Fruit fly (Drosophila melanogaster) whole organism, embryonic: Measurements from ENCODE around the gene Lon.

Experiments used
- Bdp1 ChIP-seq: fragments of 200-800 bp; sonication (Bioruptor generic); optimal IDR thresholded peaks from 3 replicates; lab custom pipeline; 2016; ENCODE audit warnings: missing biosample characterization, missing genetic modification characterization
- CG10267 ChIP-seq: fragments of 200-800 bp; sonication (Bioruptor generic); optimal IDR thresholded peaks from 2 replicates; lab custom pipeline; 2018; ENCODE audit warnings: missing biosample characterization, mild to moderate bottlenecking, missing genetic modification characterization, moderate library complexity
- CG12155 ChIP-seq: fragments of 200-800 bp; sonication (Bioruptor generic); optimal IDR thresholded peaks from 3 replicates; lab custom pipeline; 2016; ENCODE audit warnings: missing biosample characterization, missing genetic modification characterization
- CG12659 ChIP-seq: fragments of 200-800 bp; sonication (Bioruptor generic); optimal IDR thresholded peaks from 3 replicates; lab custom pipeline; 2017; ENCODE audit warnings: mild to moderate bottlenecking, missing biosample characterization, missing genetic modification reagents, missing genetic modification characterization
- CG12769 ChIP-seq: fragments of 200-800 bp; sonication (Bioruptor generic); optimal IDR thresholded peaks from 2 replicates; lab custom pipeline; 2019; ENCODE audit warnings: missing biosample characterization, mild to moderate bottlenecking, missing genetic modification characterization, moderate library complexity
- CG12942 ChIP-seq: fragments of 200-800 bp; sonication (Bioruptor generic); optimal IDR thresholded peaks from 3 replicates; lab custom pipeline; 2016; ENCODE audit warnings: missing biosample characterization, missing genetic modification characterization
- CG13624 ChIP-seq: fragments of 200-800 bp; sonication (Bioruptor generic); optimal IDR thresholded peaks from 2 replicates; lab custom pipeline; 2016; ENCODE audit warnings: missing biosample characterization, missing genetic modification characterization
- CG15479 ChIP-seq: fragments of 200-800 bp; sonication (Bioruptor generic); optimal IDR thresholded peaks from 3 replicates; lab custom pipeline; 2019; ENCODE audit warnings: missing biosample characterization, mild to moderate bottlenecking, missing genetic modification characterization, moderate library complexity
- CG17359 ChIP-seq: fragments of 200-800 bp; sonication (Bioruptor generic); optimal IDR thresholded peaks from 3 replicates; lab custom pipeline; 2018; ENCODE audit warnings: missing biosample characterization, mild to moderate bottlenecking, missing genetic modification characterization, moderate library complexity
- CG2875 ChIP-seq: fragments of 200-800 bp; sonication (Bioruptor generic); optimal IDR thresholded peaks from 2 replicates; lab custom pipeline; 2017; ENCODE audit warnings: missing biosample characterization, mild to moderate bottlenecking, missing genetic modification characterization, missing genetic modification reagents
- CG30020 ChIP-seq: fragments of 200-800 bp; optimal IDR thresholded peaks from 2 replicates; lab custom pipeline; 2019; ENCODE audit warnings: missing biosample characterization, mild to moderate bottlenecking, missing genetic modification characterization, moderate library complexity
- CG30403 ChIP-seq: fragments of 200-800 bp; sonication (Bioruptor generic); optimal IDR thresholded peaks from 3 replicates; lab custom pipeline; 2016; ENCODE audit warnings: missing biosample characterization, missing genetic modification characterization
- CG32532 ChIP-seq: fragments of 200-800 bp; sonication (Bioruptor generic); IDR thresholded peaks from 2 replicates; pipeline ENCODE4 v1.3.6; 2022; ENCODE audit warnings: missing biosample characterization, missing genetic modification characterization
- CG33213 ChIP-seq: fragments of 200-800 bp; sonication (Bioruptor generic); optimal IDR thresholded peaks from 3 replicates; lab custom pipeline; 2016; ENCODE audit warnings: missing biosample characterization, missing genetic modification characterization
- CG34224 ChIP-seq: fragments of 200-800 bp; sonication (Bioruptor generic); IDR thresholded peaks from 3 replicates; pipeline ENCODE4 v1.3.6; 2022; ENCODE audit warnings: missing biosample characterization, missing genetic modification characterization; ENCODE audit not compliant: partially characterized antibody
- CG34422 ChIP-seq: fragments of 200-800 bp; sonication (Bioruptor generic); IDR thresholded peaks from 3 replicates; pipeline ENCODE4 v1.3.6; 2022; ENCODE audit warnings: missing biosample characterization, missing genetic modification characterization
- CG6854 ChIP-seq: fragments of 200-800 bp; sonication (Bioruptor generic); optimal IDR thresholded peaks from 3 replicates; lab custom pipeline; 2017; ENCODE audit warnings: missing biosample characterization, mild to moderate bottlenecking, missing genetic modification characterization
- CG7372 ChIP-seq: fragments of 200-800 bp; sonication (Bioruptor generic); IDR thresholded peaks from 2 replicates; pipeline ENCODE4 v1.3.6; 2022; ENCODE audit warnings: missing biosample characterization, missing genetic modification characterization
- CG7556 ChIP-seq: fragments of 200-800 bp; sonication (Bioruptor generic); optimal IDR thresholded peaks from 2 replicates; lab custom pipeline; 2017; ENCODE audit warnings: missing biosample characterization, mild to moderate bottlenecking, missing genetic modification characterization
- CG8924 ChIP-seq: fragments of 200-800 bp; optimal IDR thresholded peaks from 3 replicates; lab custom pipeline; 2019; ENCODE audit warnings: missing biosample characterization, mild to moderate bottlenecking, missing genetic modification characterization, moderate library complexity
- CG9932 ChIP-seq: fragments of 200-800 bp; sonication (Bioruptor generic); IDR thresholded peaks from 2 replicates; pipeline ENCODE4 v1.3.6; 2022; ENCODE audit warnings: missing biosample characterization, missing genetic modification characterization
- CoRest ChIP-seq: fragments of 200-800 bp; sonication (Bioruptor generic); optimal IDR thresholded peaks from 3 replicates; lab custom pipeline; 2018; ENCODE audit warnings: missing biosample characterization, mild to moderate bottlenecking, missing genetic modification characterization, moderate library complexity
- D ChIP-seq, 2 experiments: fragments of 200-800 bp in 1 of 2; fragments of >200 bp in 1 of 2; sonication (Bioruptor generic) in 1 of 2; optimal IDR thresholded peaks; 2 replicates in 1 of 2; 3 replicates in 1 of 2; lab custom pipeline; 2017; ENCODE audit warnings: mild to moderate bottlenecking in 1 of 2, missing biosample characterization in 1 of 2, missing genetic modification characterization in 1 of 2, missing genetic modification reagents in 1 of 2
- Dref ChIP-seq: fragments of 200-800 bp; sonication (Bioruptor generic); IDR thresholded peaks from 2 replicates; pipeline ENCODE4 v1.3.6; 2022; ENCODE audit warnings: missing biosample characterization, missing genetic modification characterization
- ERR ChIP-seq: fragments of 200-800 bp; sonication (Bioruptor generic); optimal IDR thresholded peaks from 2 replicates; lab custom pipeline; 2016; ENCODE audit warnings: missing biosample characterization, missing genetic modification characterization
- Elba2 ChIP-seq: fragments of 200-800 bp; sonication (Bioruptor generic); optimal IDR thresholded peaks from 3 replicates; lab custom pipeline; 2016; ENCODE audit warnings: missing biosample characterization, missing genetic modification characterization
- HHEX ChIP-seq: fragments of 200-800 bp; sonication (Bioruptor generic); optimal IDR thresholded peaks from 3 replicates; lab custom pipeline; 2017; ENCODE audit warnings: missing biosample characterization, mild to moderate bottlenecking, missing genetic modification characterization, missing genetic modification reagents
- Opbp ChIP-seq: fragments of 200-800 bp; sonication (Bioruptor generic); IDR thresholded peaks from 3 replicates; pipeline ENCODE4 v1.3.6; 2022; ENCODE audit warnings: missing biosample characterization, missing genetic modification characterization; ENCODE audit not compliant: partially characterized antibody
- Sin3A ChIP-seq: fragments of >200 bp; optimal IDR thresholded peaks from 2 replicates; lab custom pipeline; 2018
- Stat92E ChIP-seq, 3 experiments: fragments of >200 bp in 2 of 3; fragments of 200-800 bp in 1 of 3; sonication (Bioruptor generic) in 1 of 3; optimal IDR thresholded peaks; 2 replicates each; lab custom pipeline; 2017 to 2019; ENCODE audit warnings: missing biosample characterization in 3 of 3, missing genetic modification characterization in 3 of 3, mild to moderate bottlenecking in 1 of 3, moderate library complexity in 1 of 3
- TFAM ChIP-seq: fragments of 200-800 bp; sonication (Bioruptor generic); optimal IDR thresholded peaks from 2 replicates; lab custom pipeline; 2017; ENCODE audit warnings: missing biosample characterization, missing genetic modification characterization, inconsistent platforms
- amos ChIP-seq: fragments of 200-800 bp; sonication (Bioruptor generic); IDR thresholded peaks from 2 replicates; pipeline ENCODE4 v1.3.6; 2022; ENCODE audit warnings: missing biosample characterization, missing genetic modification characterization; ENCODE audit not compliant: partially characterized antibody
- az2 ChIP-seq: fragments of 200-800 bp; sonication (Bioruptor generic); optimal IDR thresholded peaks from 3 replicates; lab custom pipeline; 2016; ENCODE audit warnings: missing biosample characterization, missing genetic modification characterization
- chn ChIP-seq: fragments of 200-800 bp; sonication (Bioruptor generic); optimal IDR thresholded peaks from 2 replicates; lab custom pipeline; 2016; ENCODE audit warnings: missing biosample characterization, missing genetic modification characterization
- crp ChIP-seq, 2 experiments: fragments of 200-800 bp; sonication (Bioruptor generic); optimal IDR thresholded peaks; 2 replicates in 1 of 2; 3 replicates in 1 of 2; lab custom pipeline; 2017; ENCODE audit warnings: missing biosample characterization in 2 of 2, missing genetic modification characterization in 2 of 2, mild to moderate bottlenecking in 1 of 2, moderate library complexity in 1 of 2
- fd3F ChIP-seq: fragments of 200-800 bp; sonication (Bioruptor generic); optimal IDR thresholded peaks from 2 replicates; lab custom pipeline; 2018; ENCODE audit warnings: missing biosample characterization, mild to moderate bottlenecking, missing genetic modification characterization, moderate library complexity
- fu2 ChIP-seq: fragments of 200-800 bp; sonication (Bioruptor generic); optimal IDR thresholded peaks from 2 replicates; lab custom pipeline; 2016; ENCODE audit warnings: missing biosample characterization, missing genetic modification characterization
- gem ChIP-seq: fragments of 200-800 bp; sonication (Bioruptor generic); optimal IDR thresholded peaks from 2 replicates; lab custom pipeline; 2019; ENCODE audit warnings: missing biosample characterization, mild to moderate bottlenecking, missing genetic modification characterization, moderate library complexity
- gfzf ChIP-seq: fragments of 200-800 bp; sonication (Bioruptor generic); optimal IDR thresholded peaks from 2 replicates; lab custom pipeline; 2016; ENCODE audit warnings: missing biosample characterization, mild to moderate bottlenecking, missing genetic modification characterization, moderate library complexity
- kni ChIP-seq: fragments of 200-800 bp; sonication (Bioruptor generic); optimal IDR thresholded peaks from 3 replicates; lab custom pipeline; 2017; ENCODE audit warnings: mild to moderate bottlenecking, missing biosample characterization, missing genetic modification reagents, missing genetic modification characterization
- phol ChIP-seq: fragments of 200-800 bp; sonication (Bioruptor generic); optimal IDR thresholded peaks from 3 replicates; lab custom pipeline; 2018; ENCODE audit warnings: missing biosample characterization, mild to moderate bottlenecking, missing genetic modification characterization, moderate library complexity
- prd ChIP-seq, 3 experiments: fragments of >200 bp in 2 of 3; fragments of 200-800 bp in 1 of 3; sonication (Bioruptor generic) in 1 of 3; optimal IDR thresholded peaks in 2 of 3; IDR thresholded peaks in 1 of 3; 2 replicates in 2 of 3; 3 replicates in 1 of 3; pipeline versions ENCODE4 v1.3.6 to Lab custom; 2017 to 2022; ENCODE audit warnings: missing biosample characterization in 1 of 3, missing genetic modification characterization in 1 of 3
- run ChIP-seq: fragments of 200-800 bp; sonication (Bioruptor generic); optimal IDR thresholded peaks from 3 replicates; lab custom pipeline; 2018; ENCODE audit warnings: missing biosample characterization, mild to moderate bottlenecking, missing genetic modification characterization
- sr ChIP-seq: fragments of 200-800 bp; sonication (Bioruptor generic); IDR thresholded peaks from 3 replicates; pipeline ENCODE4 v1.3.6; 2022; ENCODE audit warnings: missing biosample characterization, missing genetic modification characterization
- vfl ChIP-seq: fragments of 200-800 bp; sonication (Bioruptor generic); optimal IDR thresholded peaks from 2 replicates; lab custom pipeline; 2016; ENCODE audit warnings: missing biosample characterization, missing genetic modification characterization
- zfh2 ChIP-seq: fragments of 200-800 bp; sonication (Bioruptor generic); optimal IDR thresholded peaks from 2 replicates; lab custom pipeline; 2016; ENCODE audit warnings: missing biosample characterization, missing genetic modification characterization

Lon gene

dm6 chr3L:19618072-19618958 lies 6.3 kb upstream of the Lon start, which contains the start of gene asf1 (continued):
- TF ChIP-seq CG8924 (tag; lab: Kevin White, UChicago) (peak; percentile 13), CG10267 (tag; lab: Kevin White, UChicago) (peak; percentile 66), Stat92E (GFP tag; optimal IDR thresholded peaks at IDR 0.05; lab: Kevin White, UChicago) (peak in 1 of 3 experiments; percentile 20), CG12769 (tag; lab: Kevin White, UChicago) (no peak), CG17359 (tag; lab: Kevin White, UChicago) (no peak), CG30403 (GFP tag; lab: Kevin White, UChicago) (peak; percentile 19), CG32532 (GFP tag; lab: Robert Waterston, UW) (0 out of 2 replicates have a peak, but pooled peaks have one; percentile 17), gem (tag; lab: Kevin White, UChicago) (no peak), CG12942 (peak; percentile 21), zfh2 (GFP tag; lab: Kevin White, UChicago) (peak; percentile 43), CG34224 (GFP tag; lab: Robert Waterston, UW) (peak; percentile 72), fu2 (GFP tag; lab: Kevin White, UChicago) (no peak), amos (GFP tag; lab: Robert Waterston, UW) (peak; percentile 74), CG6854 (GFP tag; lab: Kevin White, UChicago) (no peak), ERR (GFP tag; lab: Kevin White, UChicago) (no peak), crp (GFP tag; optimal IDR thresholded peaks at IDR 0.05; lab: Kevin White, UChicago) (peak; percentile 91 to 93), CG13624 (GFP tag; lab: Kevin White, UChicago) (peak; percentile 15), CG30020 (tag; lab: Kevin White, UChicago) (peak; percentile 23), CG9932 (0 out of 2 replicates have a peak, but pooled peaks have one; percentile 32), CG33213 (GFP tag; lab: Kevin White, UChicago) (peak; percentile 27), az2 (peak; percentile 18), CoRest (tag; lab: Kevin White, UChicago) (peak; percentile 31), fd3F (GFP tag; lab: Kevin White, UChicago) (no peak), Elba2 (no peak), gfzf (GFP tag; lab: Kevin White, UChicago) (peak; percentile 85), CG12155 (GFP tag; lab: Kevin White, UChicago) (peak; percentile 33), D (optimal IDR thresholded peaks at IDR 0.05; lab: Kevin White, UChicago) (peak; percentile 63), D (GFP tag; optimal IDR thresholded peaks at IDR 0.05; lab: Kevin White, UChicago) (no peak), Bdp1 (GFP tag; lab: Kevin White, UChicago) (no peak), CG12659 (GFP tag; lab: Kevin White, UChicago) (peak; percentile 70), CG34422 (GFP tag; lab: Robert Waterston, UW) (peak; percentile 38; the same call in 1 of the 3 replicates), HHEX (no peak), Sin3A (lab: Kevin White, UChicago) (peak; percentile 89), kni (GFP tag; lab: Kevin White, UChicago) (peak; percentile 57), chn (peak; percentile 6), CG7556 (GFP tag; lab: Kevin White, UChicago) (peak; percentile 15), prd (optimal IDR thresholded peaks at IDR 0.05; lab: Kevin White, UChicago) (no peak), prd (GFP tag; IDR thresholded peaks at IDR 0.05; lab: Robert Waterston, UW) (no peak), sr (GFP tag; lab: Robert Waterston, UW) (no peak), phol (tag; lab: Kevin White, UChicago) (peak; percentile 42), CG2875 (no peak), vfl (GFP tag; lab: Kevin White, UChicago) (no peak), CG7372 (no peak), run (tag; lab: Kevin White, UChicago) (no peak), Dref (GFP tag; lab: Robert Waterston, UW) (peak; percentile 63), TFAM (GFP tag; lab: Kevin White, UChicago) (no peak), Opbp (peak; percentile 57; the same call in 2 of the 3 replicates), CG15479 (peak; percentile 53)
